Worm (Caenorhabditis elegans) whole organism, L4/young adult: ENCODE measurements around the gene F25B3.5.

Experiments
- W03F9.2 ChIP-seq: fragments of 150-350 bp; optimal IDR thresholded peaks from 2 replicates; lab custom pipeline; 2014; ENCODE audit warnings: missing biosample characterization, missing genetic modification characterization
- him-1 ChIP-seq: sonication (generic microtip); optimal IDR thresholded peaks from 2 replicates; lab custom pipeline; 2016; ENCODE audit warnings: missing genotype, missing genetic modification reagents, missing genetic modification characterization, missing compliant biosample characterization

DNA sequence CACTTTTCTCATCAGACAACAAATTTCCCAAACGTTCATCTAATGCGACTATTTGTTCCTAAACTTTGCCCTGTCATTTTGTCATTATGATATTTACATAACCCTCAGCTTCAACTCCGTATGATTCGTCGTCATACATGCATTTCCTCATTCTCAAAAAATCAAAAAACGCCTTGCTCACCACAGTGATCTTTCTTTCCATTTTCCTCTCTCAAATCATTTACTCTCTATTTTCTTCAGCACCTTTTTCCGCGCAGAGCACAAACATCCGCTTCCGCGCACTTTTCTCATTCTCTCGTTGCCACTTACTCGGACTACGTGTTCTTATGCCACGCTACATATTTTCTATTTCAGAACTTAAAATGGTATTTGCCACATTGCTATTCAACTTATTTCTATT, 6.9 kb upstream of the F25B3.5 start, which contains the start of gene F25B3.2:
- TF ChIP-seq W03F9.2 (tag; lab: Kevin White, UChicago) (no peak), him-1 (tag; lab: Kevin White, UChicago) (no peak)
